Fruit fly (Drosophila melanogaster) whole organism, wandering third instar larva: ENCODE data around the gene Gycbeta100B.

Source experiments
- Sp1 ChIP-seq: fragments of 200-800 bp; sonication (Bioruptor generic); optimal IDR thresholded peaks from 3 replicates; lab custom pipeline; 2019; ENCODE audit warnings: missing biosample characterization, mild to moderate bottlenecking, missing genetic modification characterization, moderate library complexity
- jim ChIP-seq: fragments of 175-275, 200-325 bp; sonication (Bioruptor generic); optimal IDR thresholded peaks from 2 replicates; lab custom pipeline; 2016; ENCODE audit warnings: missing biosample characterization, mild to moderate bottlenecking, missing genetic modification characterization

- TF ChIP-seq jim (GFP tag; lab: Kevin White, UChicago) (no peak), Sp1 (no peak)
Observed at dm6 chr3R:31119854-31120423, 14.3 kb upstream of the Gycbeta100B start.
